Worm (Caenorhabditis elegans): ENCODE measurements around the gene nhr-180.

DNA sequence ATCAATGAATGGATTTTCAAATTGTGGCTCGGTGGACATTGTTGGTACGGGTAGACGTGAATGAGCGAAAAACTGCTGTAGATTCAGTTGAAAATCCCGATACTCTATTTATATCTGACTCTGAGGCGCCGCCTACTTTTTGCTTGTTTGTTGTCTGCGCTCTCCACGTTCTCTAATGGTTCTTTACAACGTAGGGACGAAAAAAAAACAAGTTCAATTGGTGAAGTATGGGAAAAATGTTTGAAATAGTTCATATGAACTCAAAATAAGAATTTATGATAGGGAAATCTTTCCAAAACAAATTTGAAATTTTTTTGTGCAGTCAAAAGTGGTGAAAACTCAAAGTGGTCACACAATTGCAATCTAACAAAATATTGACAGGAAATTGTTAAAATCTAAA is 32.5 kb downstream of the nhr-180 start, which contains the start of gene F48G7.10:
- TF ChIP-seq lin-15B (tag; optimal IDR thresholded peaks at IDR 0.05), result no peak
- TF ChIP-seq ZK546.5 (tag; optimal IDR thresholded peaks at IDR 0.05), result no peak
- no peak for TF ChIP-seq egl-27 (tag; optimal IDR thresholded peaks at IDR 0.05)
- TF ChIP-seq ceh-82 (tag; optimal IDR thresholded peaks at IDR 0.05), result no peak
- no peak for TF ChIP-seq R02D3.7 (tag; optimal IDR thresholded peaks at IDR 0.05)
- TF ChIP-seq sea-2 (GFP tag; optimal IDR thresholded peaks at IDR 0.05), result no peak
- no peak for TF ChIP-seq fos-1 (tag; optimal IDR thresholded peaks at IDR 0.05)
